Fruit fly (Drosophila melanogaster) S2 (cell line): ENCODE results near the gene CG17028.

ENCODE experiments used
- CG8478 ChIP-seq: fragments of >200 bp; optimal IDR thresholded peaks from 2 replicates; lab custom pipeline; 2018
- CTCF ChIP-seq, 2 experiments: fragments of >200 bp; optimal IDR thresholded peaks; 2 replicates each; lab custom pipeline; 2018

DNA sequence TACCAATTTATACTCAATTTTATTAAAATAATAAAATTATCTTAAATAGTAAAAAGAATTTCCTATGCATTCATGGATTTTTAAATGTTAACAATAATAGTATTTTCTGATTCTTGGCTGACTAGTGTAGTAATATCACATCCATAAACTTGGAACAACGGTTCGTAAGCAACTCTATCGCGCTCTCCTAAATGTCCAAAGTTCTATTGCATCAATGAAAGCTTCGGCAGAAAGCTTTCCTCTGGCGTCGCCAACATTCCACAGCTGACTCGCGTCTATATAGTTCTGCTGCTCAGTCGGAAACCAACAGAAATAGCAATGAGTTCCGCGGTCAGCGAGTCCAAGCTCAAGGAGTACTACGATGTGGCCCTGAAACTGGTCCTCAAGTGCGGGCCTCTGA is 1.6 kb upstream of the CG17028 start, which contains the start of gene CG17029:
- TF ChIP-seq CG8478 (lab: Kevin White, UChicago) (no peak), CTCF (optimal IDR thresholded peaks at IDR 0.05; lab: Kevin White, UChicago) (no peak)
